Fruit fly (Drosophila melanogaster): Measurements from ENCODE around the gene CG9801.
A peak's percentile ranks its signal among the peaks of the same experiment; 100 is the strongest.

The CG9801 gene

DNA sequence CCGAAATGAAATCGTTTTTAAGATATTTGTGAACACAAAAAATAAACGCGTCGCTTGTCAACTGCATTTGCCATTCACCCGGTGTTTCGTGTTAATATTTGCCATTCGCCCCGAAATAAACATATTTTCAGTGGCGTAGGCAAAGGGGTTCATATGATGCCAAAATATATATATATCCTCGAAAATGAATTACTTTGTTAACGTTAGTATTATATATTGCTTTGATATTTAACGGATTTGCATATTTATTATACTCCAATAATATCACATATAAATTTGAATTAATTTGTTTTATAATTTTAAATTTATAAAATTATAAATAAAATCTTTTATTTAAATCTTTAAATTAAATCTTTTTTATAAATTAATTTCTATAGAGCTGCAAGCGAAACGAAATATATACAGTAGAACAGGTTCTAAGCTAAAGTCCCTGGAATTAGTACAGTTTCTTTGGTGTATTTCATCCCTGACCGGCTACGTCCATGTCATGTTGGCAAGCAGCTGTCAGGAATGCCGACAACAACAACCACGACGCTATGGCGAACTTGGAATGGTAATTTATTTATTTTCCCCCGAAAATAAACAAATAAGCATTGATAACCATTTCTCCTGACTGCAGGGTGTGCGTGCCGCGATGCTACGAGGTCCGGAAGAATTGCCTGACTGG, 15.7 kb downstream of the CG9801 start, which contains the start of the genes M1BP and CG8202 (continued):
- TF ChIP-seq CG7271 (tag; optimal IDR thresholded peaks at IDR 0.05) (peak; percentile 35), CG17568 (GFP tag; optimal IDR thresholded peaks at IDR 0.05) (no peak), MESR4 (GFP tag; optimal IDR thresholded peaks at IDR 0.05) (peak; percentile 40), CG16813 (GFP tag; IDR thresholded peaks at IDR 0.05; ENCODE audit: partially characterized antibody) (no peak), ase (GFP tag; IDR thresholded peaks at IDR 0.05) (peak; percentile 52; the same call in 1 of the 3 replicates), sim (GFP tag; IDR thresholded peaks at IDR 0.05) (0 out of 2 replicates have a peak, but pooled peaks have one; percentile 30), CG17361 (GFP tag; IDR thresholded peaks at IDR 0.05) (peak; percentile 98), CG11560 (tag; IDR thresholded peaks at IDR 0.05) (peak; percentile 64; the same call in 1 of the 3 replicates), CG12104 (GFP tag; optimal IDR thresholded peaks at IDR 0.05) (peak; percentile 87), cato (GFP tag; optimal IDR thresholded peaks at IDR 0.05; ENCODE audit: borderline replicate concordance) (peak; percentile 81), Dek (tag; optimal IDR thresholded peaks at IDR 0.05) (no peak), Drgx (GFP tag; IDR thresholded peaks at IDR 0.05) (peak; percentile 74), CG2889 (GFP tag; IDR thresholded peaks at IDR 0.05) (peak; percentile 55; the same call in 1 of the 3 replicates), Mrtf (GFP tag; IDR thresholded peaks at IDR 0.05) (peak; percentile 74; the same call in 2 of the 3 replicates), dmrt11E (tag; optimal IDR thresholded peaks at IDR 0.05) (peak; percentile 92), mam (GFP tag; optimal IDR thresholded peaks at IDR 0.05) (peak; percentile 78), maf-S (GFP tag; optimal IDR thresholded peaks at IDR 0.05) (no peak), NfI (GFP tag; optimal IDR thresholded peaks at IDR 0.05) (peak; percentile 92), CG2712 (tag; optimal IDR thresholded peaks at IDR 0.05) (peak; percentile 95), CG4820 (GFP tag; optimal IDR thresholded peaks at IDR 0.05) (peak; percentile 86), CG30020 (tag; optimal IDR thresholded peaks at IDR 0.05) (peak; percentile 85), CG3065 (GFP tag; optimal IDR thresholded peaks at IDR 0.05) (peak; percentile 73), CG10321 (GFP tag; IDR thresholded peaks at IDR 0.05) (peak; percentile 28; the same call in 1 of the 2 replicates), Lhr (GFP tag; optimal IDR thresholded peaks at IDR 0.05) (peak; percentile 18), Dll (GFP tag; IDR thresholded peaks at IDR 0.05; ENCODE audit: partially characterized antibody) (no peak), CG4404 (GFP tag; IDR thresholded peaks at IDR 0.05) (peak; percentile 74), CG8924 (tag; optimal IDR thresholded peaks at IDR 0.05) (peak; percentile 96), CG14965 (GFP tag; optimal IDR thresholded peaks at IDR 0.05; ENCODE audit: borderline replicate concordance) (no peak), chinmo (GFP tag; IDR thresholded peaks at IDR 0.05; ENCODE audit: partially characterized antibody) (no peak), Antp (GFP tag; optimal IDR thresholded peaks at IDR 0.05) (peak; percentile 71), sima (GFP tag; optimal IDR thresholded peaks at IDR 0.05) (no peak), eve (GFP tag; optimal IDR thresholded peaks at IDR 0.05) (no peak), CG7987 (GFP tag; optimal IDR thresholded peaks at IDR 0.05) (no peak), pros (GFP tag; optimal IDR thresholded peaks at IDR 0.05) (peak; percentile 38), Trl (optimal IDR thresholded peaks at IDR 0.05) (no peak), Trl (GFP tag; optimal IDR thresholded peaks at IDR 0.05) (peak; percentile 34), HLH54F (GFP tag; optimal IDR thresholded peaks at IDR 0.05) (peak; percentile 69), Adf1 (GFP tag; IDR thresholded peaks at IDR 0.05) (peak; percentile 22; the same call in 1 of the 2 replicates), BtbVII (GFP tag; optimal IDR thresholded peaks at IDR 0.05) (peak; percentile 91), CG8944 (GFP tag; optimal IDR thresholded peaks at IDR 0.05) (peak; percentile 39), CG17612 (GFP tag; IDR thresholded peaks at IDR 0.05) (no peak), chn (GFP tag; optimal IDR thresholded peaks at IDR 0.05) (peak; percentile 58), NFAT (GFP tag; IDR thresholded peaks at IDR 0.05) (peak; percentile 81), CG1603 (tag; optimal IDR thresholded peaks at IDR 0.05) (peak; percentile 54), dpn (GFP tag; optimal IDR thresholded peaks at IDR 0.05) (peak; percentile 49 to 91), CG14710 (tag; optimal IDR thresholded peaks at IDR 0.05) (peak; percentile 95), Oli (tag; optimal IDR thresholded peaks at IDR 0.05) (peak; percentile 92), CG13424 (tag; optimal IDR thresholded peaks at IDR 0.05) (peak; percentile 96), Fer3 (tag; optimal IDR thresholded peaks at IDR 0.05) (peak; percentile 75)
